Worm (Caenorhabditis elegans): ENCODE measurements around the gene F28A10.1.
A peak's percentile ranks its signal among the peaks of the same experiment; 100 is the strongest.
"Not testable (repeated sequence)": the region's sequence is repeated elsewhere in the genome, so short reads cannot be mapped to it uniquely, and the experiment has no call there.

The F28A10.1 gene

ce11 chrII:812917-813316 lies 12.7 kb upstream of the F28A10.1 start, which contains the start of gene F46F5.5:
TSS of gene F46F5.5 (minus strand) at chrII:813017.
- TF ChIP-seq zfh-2 (GFP tag; conservative IDR thresholded peaks at IDR 0.05) (peak; percentile 66; the same call in 1 of the 2 replicates), nhr-80 (tag; optimal IDR thresholded peaks at IDR 0.05) (no peak)

- no peak for TF ChIP-seq F57A8.1 (GFP tag; optimal IDR thresholded peaks at IDR 0.05)
Measured at ce11 chrII:814737-815136, 10.9 kb upstream of the F28A10.1 start, which contains the start of gene msrp-3. TSS of gene msrp-3 (minus strand) at chrII:814837.

- TF ChIP-seq Y67H2A.10 (GFP tag; conservative IDR thresholded peaks at IDR 0.05) = no peak
- no peak for TF ChIP-seq unc-62 (GFP tag; optimal IDR thresholded peaks at IDR 0.05)
- TF ChIP-seq tbp1 (GFP tag; optimal IDR thresholded peaks at IDR 0.05) = no peak
- TF ChIP-seq ceh-58 (GFP tag; IDR thresholded peaks at IDR 0.05) = no peak
- TF ChIP-seq akir-1 (GFP tag; optimal IDR thresholded peaks at IDR 0.05) = no peak
- TF ChIP-seq lin-54 (GFP tag; optimal IDR thresholded peaks at IDR 0.05) = no peak
- no peak for TF ChIP-seq cebp-1 (GFP tag; IDR thresholded peaks at IDR 0.05)
- TF ChIP-seq cebp-1 (tag; optimal IDR thresholded peaks at IDR 0.05) = no peak
- TF ChIP-seq ztf-18 (tag; optimal IDR thresholded peaks at IDR 0.05) = no peak
- TF ChIP-seq B0019.2 (GFP tag; conservative IDR thresholded peaks at IDR 0.05) = no peak
- TF ChIP-seq egl-18 (GFP tag; IDR thresholded peaks at IDR 0.05) = no peak
Measured at ce11 chrII:820519-820918, 5.1 kb upstream of the F28A10.1 start, which contains the start of gene F46F5.7. TSS of gene F46F5.7 (minus strand) at chrII:820619.

- TF ChIP-seq lag-1 (GFP tag; IDR thresholded peaks at IDR 0.05) = no peak
- TF ChIP-seq Y56A3A.18 (GFP tag; IDR thresholded peaks at IDR 0.05) = no peak
Measured at ce11 chrII:821514-821913, 4.1 kb upstream of the F28A10.1 start, which contains the start of gene F46F5.8. TSS of gene F46F5.8 (minus strand) at chrII:821614.

ce11 chrII:822730-823129 lies 2.9 kb upstream of the F28A10.1 start, which contains the start of gene msrp-4:
TSS of gene msrp-4 (minus strand) at chrII:822830.
- TF ChIP-seq snpc-1.3 (tag; optimal IDR thresholded peaks at IDR 0.05; ENCODE audit: insufficient read depth); lin-54 (GFP tag; optimal IDR thresholded peaks at IDR 0.05); sdz-38 (tag; optimal IDR thresholded peaks at IDR 0.05): not testable (repeated sequence)

- no peak for TF ChIP-seq lin-26 (GFP tag; IDR thresholded peaks at IDR 0.05)
- TF ChIP-seq let-526 (GFP tag; IDR thresholded peaks at IDR 0.05) = no peak
- no peak for TF ChIP-seq repo-1 (tag; optimal IDR thresholded peaks at IDR 0.05)
- no peak for TF ChIP-seq C06A6.2 (GFP tag; conservative IDR thresholded peaks at IDR 0.05)
- TF ChIP-seq egl-44 (GFP tag; IDR thresholded peaks at IDR 0.05) = no peak
- TF ChIP-seq madf-6 (GFP tag; IDR thresholded peaks at IDR 0.05) = no peak
- no peak for TF ChIP-seq nhr-80 (tag; optimal IDR thresholded peaks at IDR 0.05)
- TF ChIP-seq hrde-1 (tag; optimal IDR thresholded peaks at IDR 0.05; ENCODE audit: borderline replicate concordance) = no peak
- TF ChIP-seq nhr-179 (tag; optimal IDR thresholded peaks at IDR 0.05) = no peak
- no peak for TF ChIP-seq sdz-38 (tag; optimal IDR thresholded peaks at IDR 0.05)
Measured at ce11 chrII:823529-823928, 2.1 kb upstream of the F28A10.1 start, which contains the start of gene F46F5.10. TSS of gene F46F5.10 (plus strand) at chrII:823829.

ce11 chrII:838414-838813 lies 12.8 kb downstream of the F28A10.1 start, which contains the start of gene F28A10.8:
TSS of gene F28A10.8 (minus strand) at chrII:838514.
- no peak for TF ChIP-seq madf-10 (tag; optimal IDR thresholded peaks at IDR 0.05)
- no peak for TF ChIP-seq K12H6.12 (tag; optimal IDR thresholded peaks at IDR 0.05)
- TF ChIP-seq dpl-1 (GFP tag; optimal IDR thresholded peaks at IDR 0.05) = no peak
- TF ChIP-seq snpc-3.4 (tag; optimal IDR thresholded peaks at IDR 0.05) = no peak
- no peak for TF ChIP-seq unc-62 (GFP tag; optimal IDR thresholded peaks at IDR 0.05)
- no peak for TF ChIP-seq xnd-1 (tag; optimal IDR thresholded peaks at IDR 0.05)
- no peak for TF ChIP-seq hsf-1 (GFP tag; IDR thresholded peaks at IDR 0.05)
- no peak for TF ChIP-seq sea-2 (GFP tag; IDR thresholded peaks at IDR 0.05)
- TF ChIP-seq nhr-80 (tag; optimal IDR thresholded peaks at IDR 0.05) = no peak
- TF ChIP-seq chd-7 (tag; optimal IDR thresholded peaks at IDR 0.05) = no peak
- TF ChIP-seq madf-3 (GFP tag; IDR thresholded peaks at IDR 0.05) = no peak
- TF ChIP-seq mes-4 (tag; optimal IDR thresholded peaks at IDR 0.05) = no peak
- no peak for TF ChIP-seq gei-17 (GFP tag; optimal IDR thresholded peaks at IDR 0.05)
- TF ChIP-seq sptf-2 (GFP tag; optimal IDR thresholded peaks at IDR 0.05) = no peak
- TF ChIP-seq let-526 (GFP tag; IDR thresholded peaks at IDR 0.05) = no peak
- no peak for TF ChIP-seq snpc-1.1 (tag; optimal IDR thresholded peaks at IDR 0.05; ENCODE audit: insufficient read depth)
